Fruit fly (Drosophila melanogaster) whole organism, embryonic: Measurements from ENCODE around the gene CG14100.

ENCODE experiments used
- C15 ChIP-seq: fragments of 200-800 bp; sonication (Bioruptor generic); IDR thresholded peaks from 3 replicates; pipeline ENCODE4 v1.3.6; 2022; ENCODE audit warnings: missing biosample characterization, missing genetic modification characterization
- CG10979 ChIP-seq: fragments of 200-800 bp; sonication (Bioruptor generic); optimal IDR thresholded peaks from 2 replicates; lab custom pipeline; 2018; ENCODE audit warnings: missing biosample characterization, mild to moderate bottlenecking, missing genetic modification characterization, moderate library complexity
- CG11085 ChIP-seq: fragments of 200-800 bp; sonication (Bioruptor generic); IDR thresholded peaks from 2 replicates; pipeline ENCODE4 v1.3.6; 2022; ENCODE audit warnings: missing biosample characterization, missing genetic modification characterization
- CG11504 ChIP-seq: fragments of 200-800 bp; sonication (Bioruptor generic); optimal IDR thresholded peaks from 3 replicates; lab custom pipeline; 2019; ENCODE audit warnings: missing biosample characterization, mild to moderate bottlenecking, missing genetic modification characterization, moderate library complexity
- CG14050 ChIP-seq: fragments of 200-800 bp; sonication (Bioruptor generic); IDR thresholded peaks from 3 replicates; pipeline ENCODE4 v1.3.6; 2022; ENCODE audit warnings: missing biosample characterization, missing genetic modification characterization
- CG14965 ChIP-seq: fragments of 200-800 bp; sonication (Bioruptor generic); optimal IDR thresholded peaks from 2 replicates; lab custom pipeline; 2016; ENCODE audit warnings: missing biosample characterization, missing genetic modification characterization, borderline replicate concordance
- CG16779 ChIP-seq: fragments of 200-800 bp; sonication (Bioruptor generic); IDR thresholded peaks from 2 replicates; pipeline ENCODE4 v1.3.6; 2022; ENCODE audit warnings: missing biosample characterization, missing genetic modification characterization
- CG16815 ChIP-seq: fragments of 200-800 bp; sonication (Bioruptor generic); optimal IDR thresholded peaks from 3 replicates; lab custom pipeline; 2017; ENCODE audit warnings: missing biosample characterization, mild to moderate bottlenecking, missing genetic modification characterization
- CG16863 ChIP-seq: fragments of 200-800 bp; sonication (Bioruptor generic); optimal IDR thresholded peaks from 3 replicates; lab custom pipeline; 2016; ENCODE audit warnings: missing biosample characterization, missing genetic modification characterization
- CG17829 ChIP-seq: fragments of 200-800 bp; optimal IDR thresholded peaks from 2 replicates; lab custom pipeline; 2019; ENCODE audit warnings: missing biosample characterization, mild to moderate bottlenecking, missing genetic modification characterization, moderate library complexity
- CG2120 ChIP-seq: fragments of 200-800 bp; sonication (Bioruptor generic); optimal IDR thresholded peaks from 3 replicates; lab custom pipeline; 2016; ENCODE audit warnings: missing biosample characterization, missing genetic modification characterization
- CG2202 ChIP-seq: fragments of 200-800 bp; sonication (Bioruptor generic); optimal IDR thresholded peaks from 2 replicates; lab custom pipeline; 2018; ENCODE audit warnings: missing biosample characterization, mild to moderate bottlenecking, missing genetic modification characterization
- CG3407 ChIP-seq: fragments of 200-800 bp; sonication (Bioruptor generic); optimal IDR thresholded peaks from 2 replicates; lab custom pipeline; 2018; ENCODE audit warnings: missing biosample characterization, mild to moderate bottlenecking, missing genetic modification characterization
- CG4282 ChIP-seq: fragments of 200-800 bp; sonication (Bioruptor generic); optimal IDR thresholded peaks from 2 replicates; lab custom pipeline; 2016; ENCODE audit warnings: missing biosample characterization, missing genetic modification characterization
- CG6791 ChIP-seq: fragments of 200-800 bp; sonication (Bioruptor generic); IDR thresholded peaks from 3 replicates; pipeline ENCODE4 v1.3.6; 2022; ENCODE audit warnings: missing biosample characterization, missing genetic modification characterization; ENCODE audit not compliant: partially characterized antibody
- CG7839 ChIP-seq: fragments of 200-800 bp; sonication (Bioruptor generic); optimal IDR thresholded peaks from 3 replicates; lab custom pipeline; 2018; ENCODE audit warnings: missing biosample characterization, mild to moderate bottlenecking, missing genetic modification characterization, moderate library complexity
- CG8359 ChIP-seq: fragments of 200-800 bp; sonication (Bioruptor generic); optimal IDR thresholded peaks from 2 replicates; lab custom pipeline; 2017; ENCODE audit warnings: missing biosample characterization, mild to moderate bottlenecking, missing genetic modification characterization, borderline replicate concordance
- CG8478 ChIP-seq: fragments of >200 bp; optimal IDR thresholded peaks from 2 replicates; lab custom pipeline; 2018
- CG9215 ChIP-seq: fragments of 200-800 bp; sonication (Bioruptor generic); IDR thresholded peaks from 2 replicates; pipeline ENCODE4 v1.3.6; 2022; ENCODE audit warnings: missing biosample characterization, missing genetic modification characterization
- CG9876 ChIP-seq: fragments of 200-800 bp; sonication (Bioruptor generic); optimal IDR thresholded peaks from 2 replicates; lab custom pipeline; 2016; ENCODE audit warnings: missing biosample characterization, missing genetic modification characterization
- CG9932 ChIP-seq: fragments of 200-800 bp; sonication (Bioruptor generic); IDR thresholded peaks from 2 replicates; pipeline ENCODE4 v1.3.6; 2022; ENCODE audit warnings: missing biosample characterization, missing genetic modification characterization
- CHES-1-like ChIP-seq: fragments of 200-800 bp; sonication (Bioruptor generic); optimal IDR thresholded peaks from 2 replicates; lab custom pipeline; 2016; ENCODE audit warnings: missing biosample characterization, missing genetic modification characterization
- CTCF ChIP-seq: fragments of 200-800 bp; sonication (Bioruptor generic); optimal IDR thresholded peaks from 2 replicates; lab custom pipeline; 2017; ENCODE audit warnings: missing biosample characterization, mild to moderate bottlenecking, missing genetic modification characterization, moderate library complexity
- Dad ChIP-seq: fragments of 200-800 bp; sonication (Bioruptor generic); optimal IDR thresholded peaks from 3 replicates; lab custom pipeline; 2016; ENCODE audit warnings: missing biosample characterization, missing genetic modification characterization
- Doc2 ChIP-seq: fragments of 200-800 bp; sonication (Bioruptor generic); IDR thresholded peaks from 2 replicates; pipeline ENCODE4 v1.3.6; 2022; ENCODE audit warnings: missing biosample characterization, missing genetic modification characterization
- Fer1 ChIP-seq: fragments of 200-800 bp; sonication (Bioruptor generic); optimal IDR thresholded peaks from 2 replicates; lab custom pipeline; 2017; ENCODE audit warnings: missing biosample characterization, mild to moderate bottlenecking, missing genetic modification characterization
- H15 ChIP-seq: fragments of 200-800 bp; sonication (Bioruptor generic); IDR thresholded peaks from 3 replicates; pipeline ENCODE4 v1.3.6; 2022; ENCODE audit warnings: missing biosample characterization, missing genetic modification characterization
- Hr3 ChIP-seq: fragments of 200-800 bp; sonication (Bioruptor generic); optimal IDR thresholded peaks from 3 replicates; lab custom pipeline; 2016; ENCODE audit warnings: missing biosample characterization, missing genetic modification characterization
- Meics ChIP-seq: fragments of 200-800 bp; sonication (Bioruptor generic); optimal IDR thresholded peaks from 2 replicates; lab custom pipeline; 2017; ENCODE audit warnings: missing biosample characterization, mild to moderate bottlenecking, missing genetic modification characterization
- Rx ChIP-seq: fragments of 200-800 bp; sonication (Bioruptor generic); IDR thresholded peaks from 2 replicates; pipeline ENCODE4 v1.3.6; 2022; ENCODE audit warnings: missing biosample characterization, missing genetic modification characterization
- Scr ChIP-seq: fragments of 200-800 bp; sonication (Bioruptor generic); IDR thresholded peaks from 2 replicates; pipeline ENCODE4 v1.3.6; 2022; ENCODE audit warnings: missing biosample characterization, missing genetic modification characterization; ENCODE audit not compliant: partially characterized antibody
- Sry-β ChIP-seq: fragments of 200-800 bp; sonication (Bioruptor generic); optimal IDR thresholded peaks from 2 replicates; lab custom pipeline; 2018; ENCODE audit warnings: missing biosample characterization, mild to moderate bottlenecking, missing genetic modification characterization, moderate library complexity
- Taf1 ChIP-seq: fragments of 200-800 bp; sonication (Bioruptor generic); IDR thresholded peaks from 2 replicates; pipeline ENCODE4 v1.3.6; 2022; ENCODE audit warnings: missing biosample characterization, missing genetic modification characterization
- ara ChIP-seq: fragments of 200-800 bp; sonication (Bioruptor generic); IDR thresholded peaks from 2 replicates; pipeline ENCODE4 v1.3.6; 2022; ENCODE audit warnings: missing biosample characterization, missing genetic modification characterization
- bbx ChIP-seq: fragments of 200-800 bp; sonication (Bioruptor generic); IDR thresholded peaks from 2 replicates; pipeline ENCODE4 v1.3.6; 2022; ENCODE audit warnings: missing biosample characterization, missing genetic modification characterization; ENCODE audit not compliant: partially characterized antibody
- crp ChIP-seq, 2 experiments: fragments of 200-800 bp; sonication (Bioruptor generic); optimal IDR thresholded peaks; 2 replicates in 1 of 2; 3 replicates in 1 of 2; lab custom pipeline; 2017; ENCODE audit warnings: missing biosample characterization in 2 of 2, missing genetic modification characterization in 2 of 2, mild to moderate bottlenecking in 1 of 2, moderate library complexity in 1 of 2
- fd96Cb ChIP-seq: fragments of 200-800 bp; sonication (Bioruptor generic); optimal IDR thresholded peaks from 2 replicates; lab custom pipeline; 2018; ENCODE audit warnings: missing biosample characterization, mild to moderate bottlenecking, missing genetic modification characterization, moderate library complexity
- fru ChIP-seq: fragments of >200 bp; optimal IDR thresholded peaks from 2 replicates; lab custom pipeline; 2017
- onecut ChIP-seq: fragments of 200-800 bp; sonication (Bioruptor generic); IDR thresholded peaks from 2 replicates; pipeline ENCODE4 v1.3.6; 2022; ENCODE audit warnings: missing biosample characterization, missing genetic modification characterization
- org-1 ChIP-seq: fragments of 200-800 bp; sonication (Bioruptor generic); optimal IDR thresholded peaks from 2 replicates; lab custom pipeline; 2017; ENCODE audit warnings: missing biosample characterization, missing genetic modification characterization
- pb ChIP-seq: fragments of 200-800 bp; sonication (Bioruptor generic); optimal IDR thresholded peaks from 3 replicates; lab custom pipeline; 2016; ENCODE audit warnings: missing biosample characterization, missing genetic modification characterization
- pnt ChIP-seq: fragments of 200-800 bp; sonication (Bioruptor generic); optimal IDR thresholded peaks from 3 replicates; lab custom pipeline; 2016; ENCODE audit warnings: missing biosample characterization, missing genetic modification characterization
- prd ChIP-seq, 3 experiments: fragments of >200 bp in 2 of 3; fragments of 200-800 bp in 1 of 3; sonication (Bioruptor generic) in 1 of 3; optimal IDR thresholded peaks in 2 of 3; IDR thresholded peaks in 1 of 3; 2 replicates in 2 of 3; 3 replicates in 1 of 3; pipeline versions ENCODE4 v1.3.6 to Lab custom; 2017 to 2022; ENCODE audit warnings: missing biosample characterization in 1 of 3, missing genetic modification characterization in 1 of 3
- rib ChIP-seq: fragments of 200-800 bp; sonication (Bioruptor generic); IDR thresholded peaks from 2 replicates; pipeline ENCODE4 v1.3.6; 2022; ENCODE audit warnings: missing biosample characterization, missing genetic modification characterization
- ro ChIP-seq: fragments of 200-800 bp; sonication (Bioruptor generic); IDR thresholded peaks from 2 replicates; pipeline ENCODE4 v1.3.6; 2022; ENCODE audit warnings: missing biosample characterization, missing genetic modification characterization
- tin ChIP-seq: fragments of 200-800 bp; sonication (Bioruptor generic); optimal IDR thresholded peaks from 3 replicates; lab custom pipeline; 2016; ENCODE audit warnings: missing biosample characterization, missing genetic modification characterization
- tup ChIP-seq: fragments of 200-800 bp; sonication (Bioruptor generic); optimal IDR thresholded peaks from 2 replicates; lab custom pipeline; 2016; ENCODE audit warnings: missing biosample characterization, mild to moderate bottlenecking, missing genetic modification characterization, moderate library complexity
- unpg ChIP-seq: fragments of 200-800 bp; sonication (Bioruptor generic); optimal IDR thresholded peaks from 3 replicates; lab custom pipeline; 2018; ENCODE audit warnings: missing biosample characterization, mild to moderate bottlenecking, missing genetic modification characterization, moderate library complexity
- vfl ChIP-seq: fragments of 200-800 bp; sonication (Bioruptor generic); optimal IDR thresholded peaks from 2 replicates; lab custom pipeline; 2016; ENCODE audit warnings: missing biosample characterization, missing genetic modification characterization
- zfh2 ChIP-seq: fragments of 200-800 bp; sonication (Bioruptor generic); optimal IDR thresholded peaks from 2 replicates; lab custom pipeline; 2016; ENCODE audit warnings: missing biosample characterization, missing genetic modification characterization

The CG14100 gene

DNA sequence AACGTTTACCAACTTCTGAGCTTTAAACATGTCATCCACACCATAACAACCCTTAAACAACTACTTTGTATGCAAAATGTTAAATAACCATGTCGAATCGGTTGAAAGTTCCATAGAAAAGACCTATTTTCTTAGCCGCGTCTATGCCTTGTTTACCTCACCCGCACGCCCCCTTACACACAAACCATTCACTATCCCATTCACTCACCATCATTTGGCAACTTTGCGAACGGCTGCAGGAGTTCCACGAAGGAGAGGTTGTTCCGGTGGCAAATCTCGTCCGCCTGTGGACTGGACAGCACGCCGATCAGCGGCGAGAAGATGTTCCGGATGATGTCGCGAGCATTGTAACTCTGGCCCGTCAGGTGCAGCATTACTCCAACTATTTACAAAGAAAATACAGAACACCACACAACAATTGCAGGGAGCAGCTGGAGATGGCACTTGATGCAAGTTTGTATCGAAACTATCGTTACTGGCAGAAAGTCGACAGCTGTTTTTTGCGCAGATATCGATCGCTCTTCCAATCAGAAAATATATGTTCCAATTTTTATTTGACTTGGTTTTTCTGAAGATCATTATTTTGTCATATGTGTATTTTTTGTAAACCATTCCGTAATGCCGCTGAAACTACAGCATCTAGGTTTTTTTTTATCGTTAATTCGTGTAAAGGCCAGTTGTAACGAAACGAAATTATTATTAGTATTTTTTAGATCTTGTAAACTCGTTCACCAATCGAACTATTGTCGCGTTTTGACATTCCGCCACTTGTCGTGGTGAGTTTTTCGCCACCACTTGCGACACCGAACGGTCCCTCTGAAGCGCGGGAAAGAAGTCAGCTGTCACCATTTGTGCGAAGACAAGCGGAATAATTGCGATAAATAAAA is 28.0 kb upstream of the CG14100 start, which contains the start of gene asf1 (continued):
- peak; percentile 68 for TF ChIP-seq CHES-1-like
- TF ChIP-seq fru (lab: Kevin White, UChicago), result no peak
- no peak for TF ChIP-seq CG16779
- no peak for TF ChIP-seq vfl (GFP tag; lab: Kevin White, UChicago)
- peak; percentile 42 for TF ChIP-seq Meics (GFP tag; lab: Kevin White, UChicago)
- no peak for TF ChIP-seq pnt (GFP tag; lab: Kevin White, UChicago)
- TF ChIP-seq Taf1 (GFP tag; lab: Robert Waterston, UW), result no peak
- TF ChIP-seq Doc2 (GFP tag; lab: Robert Waterston, UW), result no peak
- peak; percentile 14 for TF ChIP-seq tin (GFP tag; lab: Kevin White, UChicago)
- TF ChIP-seq CG11085, result no peak
- no peak for TF ChIP-seq unpg (GFP tag; lab: Kevin White, UChicago)
- TF ChIP-seq onecut (GFP tag; lab: Robert Waterston, UW), result peak; percentile 68
- peak; percentile 43 for TF ChIP-seq zfh2 (GFP tag; lab: Kevin White, UChicago)
- no peak for TF ChIP-seq prd (optimal IDR thresholded peaks at IDR 0.05; lab: Kevin White, UChicago)
- TF ChIP-seq prd (GFP tag; IDR thresholded peaks at IDR 0.05; lab: Robert Waterston, UW), result no peak
- TF ChIP-seq CG7839 (tag; lab: Kevin White, UChicago), result no peak
- no peak for TF ChIP-seq CG14050 (GFP tag; lab: Robert Waterston, UW)
- TF ChIP-seq fd96Cb (tag; lab: Kevin White, UChicago), result no peak
- no peak for TF ChIP-seq Sry-β (GFP tag; lab: Kevin White, UChicago)
- no peak for TF ChIP-seq ro
- TF ChIP-seq CTCF (GFP tag; lab: Kevin White, UChicago), result peak; percentile 51
- TF ChIP-seq CG3407 (GFP tag; lab: Kevin White, UChicago), result no peak
- TF ChIP-seq tup (GFP tag; lab: Kevin White, UChicago), result no peak
- TF ChIP-seq CG8478, result no peak
- no peak for TF ChIP-seq H15 (GFP tag; lab: Robert Waterston, UW)
- no peak for TF ChIP-seq Fer1 (GFP tag; lab: Kevin White, UChicago)
- TF ChIP-seq CG10979 (tag; lab: Kevin White, UChicago), result peak; percentile 19
- no peak for TF ChIP-seq CG8359 (GFP tag; lab: Kevin White, UChicago)
- TF ChIP-seq CG17829, result no peak
- TF ChIP-seq CG9932 (GFP tag; lab: Robert Waterston, UW), result 0 out of 2 replicates have a peak, but pooled peaks have one; percentile 32
- no peak for TF ChIP-seq CG2202
- TF ChIP-seq CG16863 (GFP tag; lab: Kevin White, UChicago), result no peak
- TF ChIP-seq rib (GFP tag; lab: Robert Waterston, UW), result peak; percentile 58; the same call in 1 of the 2 replicates
- peak; percentile 51 for TF ChIP-seq CG11504 (tag; lab: Kevin White, UChicago)
- no peak for TF ChIP-seq CG9876
- no peak for TF ChIP-seq ara
- no peak for TF ChIP-seq CG14965 (GFP tag; lab: Kevin White, UChicago)
- no peak for TF ChIP-seq org-1 (GFP tag; lab: Kevin White, UChicago)
- no peak for TF ChIP-seq C15 (GFP tag; lab: Robert Waterston, UW)
- TF ChIP-seq pb, result no peak
- TF ChIP-seq CG6791 (GFP tag; lab: Robert Waterston, UW), result peak; percentile 67
- peak; percentile 76 for TF ChIP-seq bbx
- no peak for TF ChIP-seq CG9215 (GFP tag; lab: Robert Waterston, UW)
- TF ChIP-seq Scr (GFP tag; lab: Robert Waterston, UW), result peak; percentile 86
- TF ChIP-seq crp (GFP tag; optimal IDR thresholded peaks at IDR 0.05; lab: Kevin White, UChicago), result peak; percentile 91 to 93
- no peak for TF ChIP-seq CG16815
- TF ChIP-seq CG2120 (GFP tag; lab: Kevin White, UChicago), result peak; percentile 56
- TF ChIP-seq Rx, result no peak
- no peak for TF ChIP-seq Dad (GFP tag; lab: Kevin White, UChicago)
- no peak for TF ChIP-seq CG4282 (GFP tag; lab: Kevin White, UChicago)
- TF ChIP-seq Hr3, result no peak
